Fruit fly (Drosophila melanogaster) whole organism, embryonic: Measurements from ENCODE around the gene mib2.
A peak's percentile ranks its signal among the peaks of the same experiment; 100 is the strongest.

Experiments
- Atf3 ChIP-seq: fragments of 200-800 bp; sonication (Bioruptor generic); optimal IDR thresholded peaks from 3 replicates; lab custom pipeline; 2016; ENCODE audit warnings: missing biosample characterization, missing genetic modification characterization
- CG10431 ChIP-seq: fragments of 200-800 bp; sonication (Bioruptor generic); optimal IDR thresholded peaks from 3 replicates; lab custom pipeline; 2018; ENCODE audit warnings: missing biosample characterization, mild to moderate bottlenecking, missing genetic modification characterization
- CG11696 ChIP-seq: fragments of 200-800 bp; sonication (Bioruptor generic); IDR thresholded peaks from 2 replicates; pipeline ENCODE4 v1.3.6; 2022; ENCODE audit warnings: missing biosample characterization, missing genetic modification characterization
- CG11723 ChIP-seq: fragments of 200-800 bp; sonication (Bioruptor generic); optimal IDR thresholded peaks from 2 replicates; lab custom pipeline; 2017; ENCODE audit warnings: missing biosample characterization, mild to moderate bottlenecking, missing genetic modification characterization
- CG12769 ChIP-seq: fragments of 200-800 bp; sonication (Bioruptor generic); optimal IDR thresholded peaks from 2 replicates; lab custom pipeline; 2019; ENCODE audit warnings: missing biosample characterization, mild to moderate bottlenecking, missing genetic modification characterization, moderate library complexity
- CG17361 ChIP-seq: fragments of 200-800 bp; sonication (Bioruptor generic); IDR thresholded peaks from 3 replicates; pipeline ENCODE4 v1.3.6; 2022; ENCODE audit warnings: missing biosample characterization, missing genetic modification characterization
- CG18764 ChIP-seq: fragments of 200-800 bp; sonication (Bioruptor generic); optimal IDR thresholded peaks from 3 replicates; lab custom pipeline; 2016; ENCODE audit warnings: missing biosample characterization, missing genetic modification characterization
- CG31388 ChIP-seq: fragments of 200-800 bp; sonication (Bioruptor generic); optimal IDR thresholded peaks from 2 replicates; lab custom pipeline; 2016; ENCODE audit warnings: missing biosample characterization, missing genetic modification characterization
- CG4360 ChIP-seq: fragments of 200-800 bp; sonication (Bioruptor generic); IDR thresholded peaks from 2 replicates; pipeline ENCODE4 v1.3.6; 2022; ENCODE audit warnings: missing biosample characterization, missing genetic modification characterization
- CG4617 ChIP-seq: fragments of 200-800 bp; sonication (Bioruptor generic); optimal IDR thresholded peaks from 3 replicates; lab custom pipeline; 2016; ENCODE audit warnings: missing biosample characterization, missing genetic modification characterization, borderline replicate concordance
- CG6791 ChIP-seq: fragments of 200-800 bp; sonication (Bioruptor generic); IDR thresholded peaks from 3 replicates; pipeline ENCODE4 v1.3.6; 2022; ENCODE audit warnings: missing biosample characterization, missing genetic modification characterization; ENCODE audit not compliant: partially characterized antibody
- CG8944 ChIP-seq: fragments of 200-800 bp; sonication (Bioruptor generic); optimal IDR thresholded peaks from 3 replicates; lab custom pipeline; 2016; ENCODE audit warnings: missing biosample characterization, missing genetic modification characterization
- Camta ChIP-seq: fragments of 200-800 bp; sonication (Bioruptor generic); optimal IDR thresholded peaks from 2 replicates; lab custom pipeline; 2016; ENCODE audit warnings: missing biosample characterization, missing genetic modification characterization
- D19B ChIP-seq: fragments of 200-800 bp; sonication (Bioruptor generic); optimal IDR thresholded peaks from 2 replicates; lab custom pipeline; 2017; ENCODE audit warnings: missing biosample characterization, mild to moderate bottlenecking, missing genetic modification characterization
- Deaf1 ChIP-seq: fragments of 200-800 bp; optimal IDR thresholded peaks from 3 replicates; lab custom pipeline; 2019; ENCODE audit warnings: missing biosample characterization, mild to moderate bottlenecking, missing genetic modification characterization, moderate library complexity
- Dp ChIP-seq: fragments of 200-800 bp; sonication (Bioruptor generic); optimal IDR thresholded peaks from 2 replicates; lab custom pipeline; 2018; ENCODE audit warnings: missing biosample characterization, mild to moderate bottlenecking, missing genetic modification characterization, moderate library complexity
- GATAe ChIP-seq: fragments of 200-800 bp; sonication (Bioruptor generic); conservative IDR thresholded peaks from 2 replicates; pipeline ENCODE4 v1.3.6; 2022; ENCODE audit warnings: missing biosample characterization, missing genetic modification characterization
- Hr3 ChIP-seq: fragments of 200-800 bp; sonication (Bioruptor generic); optimal IDR thresholded peaks from 3 replicates; lab custom pipeline; 2016; ENCODE audit warnings: missing biosample characterization, missing genetic modification characterization
- Hr39 ChIP-seq: fragments of >200 bp; optimal IDR thresholded peaks from 2 replicates; lab custom pipeline; 2017
- Neu2 ChIP-seq: fragments of 200-800 bp; sonication (Bioruptor generic); optimal IDR thresholded peaks from 3 replicates; lab custom pipeline; 2016; ENCODE audit warnings: missing biosample characterization, missing genetic modification characterization, borderline replicate concordance
- Nf-YB ChIP-seq: fragments of 200-800 bp; sonication (Bioruptor generic); optimal IDR thresholded peaks from 3 replicates; lab custom pipeline; 2019; ENCODE audit warnings: missing biosample characterization, mild to moderate bottlenecking, missing genetic modification characterization, moderate library complexity
- Rx ChIP-seq: fragments of 200-800 bp; sonication (Bioruptor generic); IDR thresholded peaks from 2 replicates; pipeline ENCODE4 v1.3.6; 2022; ENCODE audit warnings: missing biosample characterization, missing genetic modification characterization
- Six4 ChIP-seq: fragments of 200-800 bp; sonication (Bioruptor generic); optimal IDR thresholded peaks from 2 replicates; lab custom pipeline; 2016; ENCODE audit warnings: missing biosample characterization, missing genetic modification characterization
- Stat92E ChIP-seq, 3 experiments: fragments of >200 bp in 2 of 3; fragments of 200-800 bp in 1 of 3; sonication (Bioruptor generic) in 1 of 3; optimal IDR thresholded peaks; 2 replicates each; lab custom pipeline; 2017 to 2019; ENCODE audit warnings: missing biosample characterization in 3 of 3, missing genetic modification characterization in 3 of 3, mild to moderate bottlenecking in 1 of 3, moderate library complexity in 1 of 3
- Xbp1 ChIP-seq: fragments of 200-800 bp; sonication (Bioruptor generic); optimal IDR thresholded peaks from 3 replicates; lab custom pipeline; 2016; ENCODE audit warnings: missing biosample characterization, mild to moderate bottlenecking, missing genetic modification characterization
- aop ChIP-seq: fragments of 200-800 bp; sonication (Bioruptor generic); IDR thresholded peaks from 2 replicates; pipeline ENCODE4 v1.3.6; 2022; ENCODE audit warnings: missing biosample characterization, missing genetic modification characterization
- ato ChIP-seq: fragments of 200-800 bp; sonication (Bioruptor generic); IDR thresholded peaks from 2 replicates; pipeline ENCODE4 v1.3.6; 2022; ENCODE audit warnings: missing biosample characterization, missing genetic modification characterization; ENCODE audit not compliant: partially characterized antibody
- az2 ChIP-seq: fragments of 200-800 bp; sonication (Bioruptor generic); optimal IDR thresholded peaks from 3 replicates; lab custom pipeline; 2016; ENCODE audit warnings: missing biosample characterization, missing genetic modification characterization
- btn ChIP-seq: fragments of 200-800 bp; sonication (Bioruptor generic); optimal IDR thresholded peaks from 2 replicates; lab custom pipeline; 2016; ENCODE audit warnings: missing biosample characterization, missing genetic modification characterization
- cas ChIP-seq: fragments of 200-800 bp; sonication (Bioruptor generic); IDR thresholded peaks from 2 replicates; pipeline ENCODE4 v1.3.6; 2022; ENCODE audit warnings: missing biosample characterization, missing genetic modification characterization
- caup ChIP-seq: fragments of 200-800 bp; sonication (Bioruptor generic); optimal IDR thresholded peaks from 3 replicates; lab custom pipeline; 2017; ENCODE audit warnings: missing biosample characterization, mild to moderate bottlenecking, missing genetic modification characterization, moderate library complexity; ENCODE audit not compliant: severe bottlenecking
- dan ChIP-seq: fragments of 200-800 bp; sonication (Bioruptor generic); IDR thresholded peaks from 2 replicates; pipeline ENCODE4 v1.3.6; 2022; ENCODE audit warnings: missing biosample characterization, missing genetic modification characterization
- dati ChIP-seq: fragments of 200-800 bp; sonication (Bioruptor generic); IDR thresholded peaks from 2 replicates; pipeline ENCODE4 v1.3.6; 2022; ENCODE audit warnings: missing biosample characterization, missing genetic modification characterization
- dpn ChIP-seq, 2 experiments: fragments of 200-800 bp; sonication (Bioruptor generic); optimal IDR thresholded peaks; 3 replicates each; lab custom pipeline; 2016; ENCODE audit warnings: missing biosample characterization in 2 of 2, missing genetic modification characterization in 2 of 2
- en ChIP-seq: fragments of 200-800 bp; sonication (Bioruptor generic); optimal IDR thresholded peaks from 2 replicates; lab custom pipeline; 2016; ENCODE audit warnings: missing biosample characterization, missing genetic modification characterization
- exex ChIP-seq: fragments of 200-800 bp; sonication (Bioruptor generic); optimal IDR thresholded peaks from 4 replicates; lab custom pipeline; 2018; ENCODE audit warnings: missing biosample characterization, mild to moderate bottlenecking, missing genetic modification characterization, moderate library complexity
- fd3F ChIP-seq: fragments of 200-800 bp; sonication (Bioruptor generic); optimal IDR thresholded peaks from 2 replicates; lab custom pipeline; 2018; ENCODE audit warnings: missing biosample characterization, mild to moderate bottlenecking, missing genetic modification characterization, moderate library complexity
- grau ChIP-seq: fragments of 200-800 bp; optimal IDR thresholded peaks from 3 replicates; lab custom pipeline; 2019; ENCODE audit warnings: missing biosample characterization, mild to moderate bottlenecking, missing genetic modification characterization, moderate library complexity
- hb ChIP-seq: fragments of 200-800 bp; sonication (Bioruptor generic); IDR thresholded peaks from 3 replicates; pipeline ENCODE4 v1.3.6; 2022; ENCODE audit warnings: missing biosample characterization, missing genetic modification characterization; ENCODE audit not compliant: partially characterized antibody
- mirr ChIP-seq: fragments of 200-800 bp; sonication (Bioruptor generic); optimal IDR thresholded peaks from 3 replicates; lab custom pipeline; 2018; ENCODE audit warnings: missing biosample characterization, mild to moderate bottlenecking, missing genetic modification characterization
- org-1 ChIP-seq: fragments of 200-800 bp; sonication (Bioruptor generic); optimal IDR thresholded peaks from 2 replicates; lab custom pipeline; 2017; ENCODE audit warnings: missing biosample characterization, missing genetic modification characterization
- p53 ChIP-seq: fragments of 200-800 bp; sonication (Bioruptor generic); optimal IDR thresholded peaks from 2 replicates; lab custom pipeline; 2016; ENCODE audit warnings: missing biosample characterization, missing genetic modification characterization
- ranshi ChIP-seq: fragments of 200-800 bp; sonication (Bioruptor generic); IDR thresholded peaks from 2 replicates; pipeline ENCODE4 v1.3.6; 2022; ENCODE audit warnings: missing biosample characterization, missing genetic modification characterization
- sens-2 ChIP-seq: fragments of 200-800 bp; sonication (Bioruptor generic); IDR thresholded peaks from 2 replicates; pipeline ENCODE4 v1.3.6; 2022; ENCODE audit warnings: missing biosample characterization, missing genetic modification characterization
- slbo ChIP-seq: fragments of 200-800 bp; sonication (Bioruptor generic); IDR thresholded peaks from 2 replicates; pipeline ENCODE4 v1.3.6; 2022; ENCODE audit warnings: missing biosample characterization, missing genetic modification characterization
- sqz ChIP-seq: fragments of 200-800 bp; sonication (Bioruptor generic); optimal IDR thresholded peaks from 3 replicates; lab custom pipeline; 2018; ENCODE audit warnings: missing biosample characterization, mild to moderate bottlenecking, missing genetic modification characterization
- trem ChIP-seq: fragments of 200-800 bp; optimal IDR thresholded peaks from 3 replicates; lab custom pipeline; 2019; ENCODE audit warnings: missing biosample characterization, mild to moderate bottlenecking, missing genetic modification characterization, moderate library complexity
- twi ChIP-seq: fragments of 200-800 bp; optimal IDR thresholded peaks from 2 replicates; lab custom pipeline; 2019; ENCODE audit warnings: missing biosample characterization, mild to moderate bottlenecking, missing genetic modification characterization, moderate library complexity
- wdn ChIP-seq: fragments of 200-800 bp; sonication (Bioruptor generic); IDR thresholded peaks from 2 replicates; pipeline ENCODE4 v1.3.6; 2022; ENCODE audit warnings: missing biosample characterization, missing genetic modification characterization

mib2 gene

DNA sequence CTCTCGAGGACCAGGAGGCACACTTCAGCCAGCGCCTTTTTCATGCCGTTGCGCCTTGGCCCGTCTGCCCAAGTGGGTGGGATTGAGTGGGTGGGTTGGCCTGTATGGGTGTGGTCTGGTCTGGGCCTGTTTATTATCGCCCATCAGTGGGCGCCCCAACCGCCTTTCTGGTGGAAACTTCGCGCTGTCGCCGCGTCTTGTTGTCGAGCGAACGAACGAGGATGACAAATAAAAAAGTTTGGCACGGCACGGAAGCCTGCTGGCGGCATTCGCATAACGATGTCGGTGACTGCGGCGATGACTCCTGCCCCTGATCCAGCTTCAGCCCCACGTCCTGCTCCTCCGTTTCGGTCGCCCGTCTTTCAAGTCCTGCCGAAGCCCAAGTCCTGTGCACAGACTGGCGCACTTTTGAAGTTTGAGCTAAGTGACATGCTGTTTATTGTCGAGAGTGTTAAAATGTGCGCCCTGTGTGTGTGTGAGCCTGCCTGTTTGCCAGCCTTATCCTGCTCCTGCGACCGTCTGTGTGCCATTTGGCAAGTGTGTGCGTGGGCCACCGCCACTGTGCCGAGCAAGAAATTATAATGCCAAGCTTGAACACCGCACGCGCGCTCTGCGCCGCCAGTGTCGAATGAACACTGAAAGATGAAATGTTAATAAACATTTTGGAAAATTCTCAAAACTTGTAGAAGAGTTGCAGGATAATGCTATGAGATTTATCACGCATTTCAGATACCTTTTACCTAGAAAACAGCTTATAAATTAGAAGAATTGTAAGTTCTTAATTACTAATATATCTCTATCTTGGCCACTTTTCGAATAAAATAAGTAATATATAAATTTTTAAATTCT is 20.0 kb upstream of the mib2 start (continued):
- no peak for TF ChIP-seq btn (GFP tag; lab: Kevin White, UChicago)
- no peak for TF ChIP-seq aop (GFP tag; lab: Robert Waterston, UW)
- no peak for TF ChIP-seq Camta (GFP tag; lab: Kevin White, UChicago)
- peak; percentile 62 for TF ChIP-seq D19B (GFP tag; lab: Kevin White, UChicago)
- peak; percentile 83 for TF ChIP-seq caup (GFP tag; lab: Kevin White, UChicago)
- peak; percentile 51; the same call in 1 of the 2 replicates for TF ChIP-seq ranshi (GFP tag; lab: Robert Waterston, UW)
- TF ChIP-seq Six4, result no peak
- peak; percentile 66 for TF ChIP-seq mirr (GFP tag; lab: Kevin White, UChicago)
- TF ChIP-seq Atf3 (GFP tag; lab: Kevin White, UChicago), result no peak
- peak; percentile 35 for TF ChIP-seq CG31388 (GFP tag; lab: Kevin White, UChicago)
- TF ChIP-seq ato (GFP tag; lab: Robert Waterston, UW), result no peak
- TF ChIP-seq CG6791 (GFP tag; lab: Robert Waterston, UW), result no peak
- TF ChIP-seq sens-2 (GFP tag; lab: Robert Waterston, UW), result no peak
- TF ChIP-seq Dp (GFP tag; lab: Kevin White, UChicago), result no peak
- no peak for TF ChIP-seq GATAe
- TF ChIP-seq Stat92E (GFP tag; optimal IDR thresholded peaks at IDR 0.05; lab: Kevin White, UChicago), result no peak
- TF ChIP-seq fd3F (GFP tag; lab: Kevin White, UChicago), result peak; percentile 65
- TF ChIP-seq CG4617 (GFP tag; lab: Kevin White, UChicago), result no peak
- TF ChIP-seq dpn (GFP tag; optimal IDR thresholded peaks at IDR 0.05; lab: Kevin White, UChicago), result peak; percentile 29 to 37
- TF ChIP-seq wdn (GFP tag; lab: Robert Waterston, UW), result peak; percentile 42; the same call in 1 of the 2 replicates
- no peak for TF ChIP-seq p53 (GFP tag; lab: Kevin White, UChicago)
- no peak for TF ChIP-seq CG11696 (GFP tag; lab: Robert Waterston, UW)
- TF ChIP-seq slbo (GFP tag; lab: Robert Waterston, UW), result peak; percentile 58
- no peak for TF ChIP-seq dan
- TF ChIP-seq az2 (GFP tag; lab: Kevin White, UChicago), result peak; percentile 63
- peak; percentile 7 for TF ChIP-seq trem (tag; lab: Kevin White, UChicago)
- peak; percentile 62 for TF ChIP-seq CG11723 (GFP tag; lab: Kevin White, UChicago)
- TF ChIP-seq CG12769 (tag; lab: Kevin White, UChicago), result no peak
- TF ChIP-seq CG8944 (GFP tag; lab: Kevin White, UChicago), result no peak
- no peak for TF ChIP-seq CG4360 (GFP tag; lab: Robert Waterston, UW)
- TF ChIP-seq Rx (GFP tag; lab: Robert Waterston, UW), result peak; percentile 46; the same call in 1 of the 2 replicates
- TF ChIP-seq org-1 (GFP tag; lab: Kevin White, UChicago), result peak; percentile 78
- no peak for TF ChIP-seq cas
- TF ChIP-seq dati (GFP tag; lab: Robert Waterston, UW), result no peak
- peak; percentile 55 for TF ChIP-seq Nf-YB (GFP tag; lab: Kevin White, UChicago)
- peak; percentile 50 for TF ChIP-seq Hr3 (GFP tag; lab: Kevin White, UChicago)
- peak; percentile 65 for TF ChIP-seq Xbp1
- TF ChIP-seq en, result no peak
- no peak for TF ChIP-seq hb (GFP tag; lab: Robert Waterston, UW)
- TF ChIP-seq Hr39 (lab: Kevin White, UChicago), result no peak
- TF ChIP-seq exex, result peak; percentile 45
- peak; percentile 58 for TF ChIP-seq sqz (GFP tag; lab: Kevin White, UChicago)
- TF ChIP-seq twi (tag; lab: Kevin White, UChicago), result peak; percentile 39
- peak; percentile 80; the same call in 2 of the 3 replicates for TF ChIP-seq CG17361 (GFP tag; lab: Robert Waterston, UW)
- TF ChIP-seq grau (tag; lab: Kevin White, UChicago), result peak; percentile 85
- peak; percentile 24 for TF ChIP-seq CG18764 (GFP tag; lab: Kevin White, UChicago)
- TF ChIP-seq CG10431, result peak; percentile 37
- TF ChIP-seq Neu2 (GFP tag; lab: Kevin White, UChicago), result no peak
- TF ChIP-seq Deaf1 (tag; lab: Kevin White, UChicago), result peak; percentile 62
